Worm (Caenorhabditis elegans) whole organism, early embryonic: ENCODE measurements around the gene Y97E10AL.1.

Experiments used
- B0310.2 ChIP-seq: sonication (generic microtip); optimal IDR thresholded peaks from 2 replicates; lab custom pipeline; 2016; ENCODE audit warnings: mild to moderate bottlenecking, missing genetic modification characterization, missing compliant biosample characterization
- F13C5.2 ChIP-seq: sonication (generic microtip); optimal IDR thresholded peaks from 2 replicates; lab custom pipeline; 2017; ENCODE audit warnings: mild to moderate bottlenecking, missing genetic modification characterization, inconsistent platforms, missing compliant biosample characterization
- aly-1 ChIP-seq: sonication (generic microtip); optimal IDR thresholded peaks from 2 replicates; lab custom pipeline; 2016; ENCODE audit warnings: missing genetic modification characterization, missing compliant biosample characterization
- ama-1 ChIP-seq: fragments of 150-350 bp; optimal IDR thresholded peaks from 2 replicates; lab custom pipeline; 2014
- ceh-13 ChIP-seq: fragments of 200-800 bp; sonication (Bioruptor generic); optimal IDR thresholded peaks from 2 replicates; lab custom pipeline; 2018; ENCODE audit warnings: mild to moderate bottlenecking, missing genetic modification characterization, missing compliant biosample characterization
- ceh-36 ChIP-seq: sonication (generic microtip); optimal IDR thresholded peaks from 2 replicates; lab custom pipeline; 2016; ENCODE audit warnings: missing genetic modification characterization, inconsistent platforms, missing compliant biosample characterization
- ets-7 ChIP-seq: sonication (generic microtip); optimal IDR thresholded peaks from 2 replicates; lab custom pipeline; 2016; ENCODE audit warnings: missing genotype, missing genetic modification characterization, missing compliant biosample characterization
- flt-1 ChIP-seq: fragments of 200-800 bp; sonication (Bioruptor generic); IDR thresholded peaks from 2 replicates; pipeline ENCODE4 v1.3.6; 2022; ENCODE audit warnings: missing genetic modification characterization, missing compliant biosample characterization
- hmbx-1 ChIP-seq: sonication (generic microtip); optimal IDR thresholded peaks from 2 replicates; lab custom pipeline; 2016; ENCODE audit warnings: mild to moderate bottlenecking, missing genetic modification characterization, missing compliant biosample characterization
- hmg-4 ChIP-seq: fragments of 200-800 bp; sonication (Bioruptor generic); optimal IDR thresholded peaks from 2 replicates; lab custom pipeline; 2018; ENCODE audit warnings: mild to moderate bottlenecking, missing genetic modification characterization, missing compliant biosample characterization
- hnd-1 ChIP-seq: sonication (generic microtip); optimal IDR thresholded peaks from 2 replicates; lab custom pipeline; 2016; ENCODE audit warnings: missing genetic modification characterization, missing compliant biosample characterization
- pes-1 ChIP-seq: fragments of 200-800 bp; sonication (Bioruptor generic); IDR thresholded peaks from 2 replicates; pipeline ENCODE4 v1.3.6; 2022; ENCODE audit warnings: missing genetic modification reagents, missing genetic modification characterization, missing compliant biosample characterization
- scrt-1 ChIP-seq: fragments of 200-800 bp; sonication (Bioruptor generic); IDR thresholded peaks from 2 replicates; pipeline ENCODE4 v1.3.6; 2022; ENCODE audit warnings: missing genetic modification characterization, missing compliant biosample characterization
- sea-1 ChIP-seq: fragments of 200-800 bp; sonication (Bioruptor generic); conservative IDR thresholded peaks from 2 replicates; pipeline ENCODE4 v1.3.6; 2022; ENCODE audit warnings: missing genetic modification characterization, missing compliant biosample characterization
- tbx-11 ChIP-seq: fragments of 200-800 bp; sonication (Bioruptor generic); IDR thresholded peaks from 2 replicates; pipeline ENCODE4 v1.3.6; 2022; ENCODE audit warnings: missing genetic modification characterization, missing compliant biosample characterization
- tbx-37 ChIP-seq: fragments of 200-800 bp; sonication (Bioruptor generic); conservative IDR thresholded peaks from 2 replicates; pipeline ENCODE4 v1.3.6; 2022; ENCODE audit warnings: missing genetic modification reagents, missing genetic modification characterization, missing compliant biosample characterization
- tra-4 ChIP-seq: sonication (generic microtip); optimal IDR thresholded peaks from 2 replicates; lab custom pipeline; 2017; ENCODE audit warnings: missing genetic modification characterization, missing compliant biosample characterization

Y97E10AL.1 gene

DNA sequence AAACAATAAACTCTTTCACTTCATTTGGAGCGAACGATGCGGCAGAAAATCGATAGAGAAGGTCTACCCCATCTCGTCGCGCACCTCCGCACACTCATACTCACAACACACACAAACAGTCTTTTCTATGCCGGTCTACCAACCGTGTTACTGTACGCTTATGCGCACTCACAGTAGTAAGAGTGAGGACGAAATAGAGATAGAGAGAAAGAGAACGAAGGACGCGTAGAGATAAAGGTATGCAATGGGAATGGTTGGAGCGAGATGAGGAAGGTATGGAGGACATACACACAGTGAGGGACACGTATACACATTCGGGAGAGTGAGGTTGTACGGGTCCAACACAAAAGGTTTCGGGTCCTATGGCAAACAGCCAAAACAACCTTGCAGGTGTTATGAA lies 7.2 kb upstream of the Y97E10AL.1 start:
- TF ChIP-seq B0310.2 (tag; lab: Kevin White, UChicago): peak; percentile 74
- peak; percentile 38 for TF ChIP-seq F13C5.2 (tag; lab: Kevin White, UChicago)
- TF ChIP-seq hmg-4 (GFP tag; lab: Kevin White, UChicago): peak; percentile 87
- TF ChIP-seq flt-1 (GFP tag; lab: Robert Waterston, UW): no peak
- TF ChIP-seq ceh-36 (tag; lab: Kevin White, UChicago): peak; percentile 17
- TF ChIP-seq sea-1: peak; percentile 40; the same call in 1 of the 2 replicates
- no peak for TF ChIP-seq tbx-37 (GFP tag; lab: Robert Waterston, UW)

- TF ChIP-seq aly-1 (tag; lab: Kevin White, UChicago): no peak
- TF ChIP-seq sea-1: no peak
- TF ChIP-seq ama-1 (lab: Kevin White, UChicago): no peak
- no peak for TF ChIP-seq ceh-36 (tag; lab: Kevin White, UChicago)
- no peak for TF ChIP-seq hmbx-1 (tag; lab: Kevin White, UChicago)
- TF ChIP-seq ceh-13 (GFP tag; lab: Kevin White, UChicago): no peak
- TF ChIP-seq hmg-4 (GFP tag; lab: Kevin White, UChicago): no peak
- no peak for TF ChIP-seq pes-1
- no peak for TF ChIP-seq tbx-11 (GFP tag; lab: Robert Waterston, UW)
- no peak for TF ChIP-seq tbx-37 (GFP tag; lab: Robert Waterston, UW)
- no peak for TF ChIP-seq hnd-1 (tag; lab: Kevin White, UChicago)
- no peak for TF ChIP-seq ets-7 (tag; lab: Kevin White, UChicago)
- no peak for TF ChIP-seq B0310.2 (tag; lab: Kevin White, UChicago)
- no peak for TF ChIP-seq scrt-1 (GFP tag; lab: Robert Waterston, UW)
- no peak for TF ChIP-seq flt-1 (GFP tag; lab: Robert Waterston, UW)
- TF ChIP-seq tra-4 (tag; lab: Kevin White, UChicago): no peak
- TF ChIP-seq F13C5.2 (tag; lab: Kevin White, UChicago): no peak
Measured at ce11 chrV:7980370-7980987, 5.5 kb upstream of the Y97E10AL.1 start.

ce11 chrV:7980993-7981595 lies 4.9 kb upstream of the Y97E10AL.1 start, which contains the start of gene F26D11.1:
Gene F26D11.1 (plus strand): TSS chrV:7981545.
- TF ChIP-seq F13C5.2 (tag; lab: Kevin White, UChicago) (no peak), flt-1 (GFP tag; lab: Robert Waterston, UW) (no peak), tbx-37 (GFP tag; lab: Robert Waterston, UW) (no peak), ceh-36 (tag; lab: Kevin White, UChicago) (no peak), scrt-1 (GFP tag; lab: Robert Waterston, UW) (no peak), B0310.2 (tag; lab: Kevin White, UChicago) (no peak), ceh-13 (GFP tag; lab: Kevin White, UChicago) (no peak), tra-4 (tag; lab: Kevin White, UChicago) (no peak), hmbx-1 (tag; lab: Kevin White, UChicago) (no peak), hnd-1 (tag; lab: Kevin White, UChicago) (no peak), sea-1 (no peak), ets-7 (tag; lab: Kevin White, UChicago) (no peak)

DNA sequence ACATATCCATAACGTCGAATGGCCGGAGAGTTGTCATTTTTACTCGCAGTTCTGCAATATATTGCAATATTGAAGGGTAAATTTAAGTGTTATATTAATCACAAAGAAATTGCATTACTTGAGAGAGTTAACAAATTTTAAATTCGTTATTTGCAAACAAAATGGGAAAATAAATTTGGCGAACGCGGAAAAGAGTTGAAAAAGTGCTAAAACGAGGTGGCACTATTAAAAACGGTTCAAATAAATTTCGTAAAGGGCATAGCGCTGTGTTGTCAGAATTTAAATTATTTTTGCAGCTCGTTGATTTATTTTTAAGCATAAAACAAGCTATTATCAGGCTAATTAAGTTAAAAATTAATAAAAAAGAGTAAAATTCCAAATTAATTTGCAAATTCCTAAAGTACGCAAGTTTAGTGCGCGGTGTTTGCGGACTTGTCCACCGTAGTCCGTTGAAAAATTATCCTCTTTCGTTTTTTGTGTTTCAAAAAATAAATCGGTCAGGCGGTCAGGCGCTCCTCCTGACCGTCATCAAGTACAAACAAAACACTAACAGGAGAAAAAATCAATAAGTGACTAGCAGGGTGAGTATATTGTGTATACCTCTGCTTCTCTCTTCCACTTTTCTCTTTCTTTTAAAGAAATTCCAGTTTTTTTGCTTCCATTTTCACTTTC lies 2.4 kb upstream of the Y97E10AL.1 start, which contains the start of the genes natb-1 and abhd-12:
natb-1 (minus strand) TSS at position 51 of the 672 bp plus-strand sequence.
abhd-12 (plus strand) TSS at position 499 of the 672 bp plus-strand sequence.
- TF ChIP-seq ama-1 (lab: Kevin White, UChicago) (no peak), tbx-11 (GFP tag; lab: Robert Waterston, UW) (no peak), aly-1 (tag; lab: Kevin White, UChicago) (no peak), hmg-4 (GFP tag; lab: Kevin White, UChicago) (no peak), hmbx-1 (tag; lab: Kevin White, UChicago) (no peak), ceh-13 (GFP tag; lab: Kevin White, UChicago) (no peak), tra-4 (tag; lab: Kevin White, UChicago) (no peak), tbx-37 (GFP tag; lab: Robert Waterston, UW) (no peak), pes-1 (no peak), ets-7 (tag; lab: Kevin White, UChicago) (no peak), scrt-1 (GFP tag; lab: Robert Waterston, UW) (no peak), B0310.2 (tag; lab: Kevin White, UChicago) (no peak), ceh-36 (tag; lab: Kevin White, UChicago) (no peak)

- TF ChIP-seq tra-4 (tag; lab: Kevin White, UChicago) (no peak), aly-1 (tag; lab: Kevin White, UChicago) (no peak), tbx-11 (GFP tag; lab: Robert Waterston, UW) (no peak), ets-7 (tag; lab: Kevin White, UChicago) (no peak), pes-1 (no peak), F13C5.2 (tag; lab: Kevin White, UChicago) (no peak), sea-1 (no peak), scrt-1 (GFP tag; lab: Robert Waterston, UW) (no peak), tbx-37 (GFP tag; lab: Robert Waterston, UW) (no peak)
Measured at ce11 chrV:7994570-7994969, 8.6 kb downstream of the Y97E10AL.1 start, which contains the start of gene ceh-76. Gene ceh-76 (minus strand): TSS chrV:7994670.

DNA sequence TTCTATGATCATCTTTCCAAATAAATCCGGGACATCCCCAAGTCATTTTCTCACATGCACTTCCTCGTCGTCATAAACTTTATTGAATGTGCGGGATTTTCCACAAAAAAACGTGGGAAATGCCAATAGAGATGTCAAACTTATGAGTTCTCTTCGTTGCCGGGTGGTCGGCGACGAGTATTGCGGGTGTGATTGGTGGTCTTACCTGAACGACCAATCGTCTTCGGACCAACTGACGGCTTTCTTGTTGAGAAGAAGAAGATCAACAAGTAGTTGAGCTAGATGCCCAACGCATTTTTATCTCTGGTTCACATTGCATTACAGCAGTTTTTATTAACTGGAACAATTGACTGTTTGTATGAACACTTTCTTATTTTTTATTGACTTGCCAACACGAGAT lies 9.2 kb downstream of the Y97E10AL.1 start:
- TF ChIP-seq tbx-11 (GFP tag; lab: Robert Waterston, UW) (no peak), B0310.2 (tag; lab: Kevin White, UChicago) (no peak), ets-7 (tag; lab: Kevin White, UChicago) (no peak), tra-4 (tag; lab: Kevin White, UChicago) (no peak), aly-1 (tag; lab: Kevin White, UChicago) (no peak), ama-1 (lab: Kevin White, UChicago) (no peak), hmbx-1 (tag; lab: Kevin White, UChicago) (no peak), flt-1 (GFP tag; lab: Robert Waterston, UW) (no peak), scrt-1 (GFP tag; lab: Robert Waterston, UW) (no peak), ceh-13 (GFP tag; lab: Kevin White, UChicago) (no peak), hnd-1 (tag; lab: Kevin White, UChicago) (no peak), pes-1 (no peak), F13C5.2 (tag; lab: Kevin White, UChicago) (no peak), ceh-36 (tag; lab: Kevin White, UChicago) (no peak), hmg-4 (GFP tag; lab: Kevin White, UChicago) (no peak), tbx-37 (GFP tag; lab: Robert Waterston, UW) (no peak), sea-1 (no peak)
